Worm (Caenorhabditis elegans) whole organism, L2 larva: Measurements from ENCODE around the gene F35D2.6.

Experiments used
- F13H6.1 ChIP-seq: sonication (generic microtip); optimal IDR thresholded peaks from 2 replicates; lab custom pipeline; 2016; ENCODE audit warnings: missing genetic modification characterization, missing compliant biosample characterization
- ZK546.5 ChIP-seq: sonication (generic microtip); optimal IDR thresholded peaks from 2 replicates; lab custom pipeline; 2017; ENCODE audit warnings: missing biosample characterization, missing genetic modification characterization
- aly-2 ChIP-seq: fragments of 150-350 bp; optimal IDR thresholded peaks from 2 replicates; lab custom pipeline; 2014; ENCODE audit warnings: missing biosample characterization, missing genetic modification characterization
- ama-1 ChIP-seq: fragments of 150-350 bp; optimal IDR thresholded peaks from 2 replicates; lab custom pipeline; 2018; ENCODE audit warnings: inconsistent platforms
- blmp-1 ChIP-seq: sonication (generic microtip); optimal IDR thresholded peaks from 2 replicates; lab custom pipeline; 2017; ENCODE audit warnings: missing genetic modification characterization, mild to moderate bottlenecking, missing compliant biosample characterization, antibody characterized with exemption, moderate library complexity; ENCODE audit not compliant: insufficient read depth
- ceh-82 ChIP-seq: fragments of 150-350 bp; optimal IDR thresholded peaks from 2 replicates; lab custom pipeline; 2014; ENCODE audit warnings: missing biosample characterization, missing genetic modification characterization
- crh-2 ChIP-seq: sonication (generic microtip); optimal IDR thresholded peaks from 2 replicates; lab custom pipeline; 2017; ENCODE audit warnings: missing biosample characterization, missing genetic modification characterization
- egl-27 ChIP-seq: sonication (generic microtip); optimal IDR thresholded peaks from 3 replicates; lab custom pipeline; 2017; ENCODE audit warnings: missing biosample characterization, missing genetic modification reagents, missing genetic modification characterization
- elt-1 ChIP-seq: fragments of 150-350 bp; optimal IDR thresholded peaks from 2 replicates; lab custom pipeline; 2014; ENCODE audit warnings: missing biosample characterization, missing genetic modification characterization
- fos-1 ChIP-seq: fragments of 150-350 bp; optimal IDR thresholded peaks from 2 replicates; lab custom pipeline; 2014; ENCODE audit warnings: missing biosample characterization, missing genetic modification characterization
- gmeb-1 ChIP-seq: fragments of 150-350 bp; optimal IDR thresholded peaks from 2 replicates; lab custom pipeline; 2014; ENCODE audit warnings: missing biosample characterization, missing genetic modification characterization
- lin-11 ChIP-seq: fragments of 150-350 bp; sonication (generic microtip); optimal IDR thresholded peaks from 2 replicates; lab custom pipeline; 2014; ENCODE audit warnings: missing biosample characterization, missing genetic modification characterization, inconsistent platforms, mixed read lengths
- lin-13 ChIP-seq: fragments of 150-350 bp; optimal IDR thresholded peaks from 2 replicates; lab custom pipeline; 2014; ENCODE audit warnings: missing biosample characterization, missing genetic modification reagents, missing genetic modification characterization
- lin-39 ChIP-seq: fragments of 150-350 bp; optimal IDR thresholded peaks from 2 replicates; lab custom pipeline; 2014; ENCODE audit warnings: missing biosample characterization, missing genetic modification reagents, missing genetic modification characterization
- lsy-2 ChIP-seq, 2 experiments: fragments of 150-350 bp in 1 of 2; sonication (generic microtip) in 1 of 2; optimal IDR thresholded peaks; 2 replicates each; lab custom pipeline; 2014 to 2017; ENCODE audit warnings: missing biosample characterization in 2 of 2, missing genetic modification characterization in 2 of 2
- mab-5 ChIP-seq: fragments of 150-350 bp; optimal IDR thresholded peaks from 2 replicates; lab custom pipeline; 2014; ENCODE audit warnings: missing biosample characterization, missing genetic modification characterization
- mbf-1 ChIP-seq: sonication (generic microtip); optimal IDR thresholded peaks from 2 replicates; lab custom pipeline; 2017; ENCODE audit warnings: missing biosample characterization, missing genetic modification characterization
- mdl-1 ChIP-seq, 2 experiments: fragments of 150-350 bp in 1 of 2; sonication (generic microtip) in 1 of 2; optimal IDR thresholded peaks; 2 replicates each; lab custom pipeline; 2017; ENCODE audit warnings: missing biosample characterization in 2 of 2, missing genetic modification characterization in 2 of 2
- nhr-10 ChIP-seq: sonication (generic microtip); optimal IDR thresholded peaks from 2 replicates; lab custom pipeline; 2017; ENCODE audit warnings: missing biosample characterization, missing genetic modification characterization
- nhr-12 ChIP-seq: fragments of 150-350 bp; optimal IDR thresholded peaks from 2 replicates; lab custom pipeline; 2014; ENCODE audit warnings: missing biosample characterization, missing genetic modification characterization
- nhr-129 ChIP-seq: fragments of 150-350 bp; optimal IDR thresholded peaks from 2 replicates; lab custom pipeline; 2014; ENCODE audit warnings: missing biosample characterization, missing genetic modification characterization
- nhr-21 ChIP-seq: fragments of 150-350 bp; optimal IDR thresholded peaks from 2 replicates; lab custom pipeline; 2014; ENCODE audit warnings: missing biosample characterization, missing genetic modification characterization
- nhr-23 ChIP-seq: fragments of 150-350 bp; optimal IDR thresholded peaks from 2 replicates; lab custom pipeline; 2014; ENCODE audit warnings: missing biosample characterization, missing genetic modification reagents, missing genetic modification characterization
- nhr-237 ChIP-seq: fragments of 150-350 bp; optimal IDR thresholded peaks from 2 replicates; lab custom pipeline; 2014; ENCODE audit warnings: missing biosample characterization, missing genetic modification characterization
- nhr-25 ChIP-seq: fragments of 150-350 bp; sonication (generic microtip); optimal IDR thresholded peaks from 3 replicates; lab custom pipeline; 2014; ENCODE audit warnings: missing biosample characterization, missing genetic modification characterization
- nhr-6 ChIP-seq: fragments of 150-350 bp; optimal IDR thresholded peaks from 2 replicates; lab custom pipeline; 2014; ENCODE audit warnings: missing biosample characterization, missing genetic modification characterization
- nhr-77 ChIP-seq: fragments of 150-350 bp; optimal IDR thresholded peaks from 2 replicates; lab custom pipeline; 2014; ENCODE audit warnings: missing biosample characterization, missing genetic modification characterization
- peb-1 ChIP-seq: fragments of 150-350 bp; optimal IDR thresholded peaks from 2 replicates; lab custom pipeline; 2014; ENCODE audit warnings: missing biosample characterization, missing genetic modification characterization
- sem-4 ChIP-seq: fragments of 150-350 bp; optimal IDR thresholded peaks from 2 replicates; lab custom pipeline; 2014; ENCODE audit warnings: missing biosample characterization, missing genetic modification reagents, missing genetic modification characterization
- skn-1 ChIP-seq: sonication (generic microtip); optimal IDR thresholded peaks from 2 replicates; lab custom pipeline; 2017; ENCODE audit warnings: missing biosample characterization, missing genetic modification characterization
- sma-3 ChIP-seq: sonication (generic microtip); optimal IDR thresholded peaks from 2 replicates; lab custom pipeline; 2016; ENCODE audit warnings: missing genetic modification reagents, missing genetic modification characterization, missing compliant biosample characterization
- sma-9 ChIP-seq, 2 experiments: fragments of 150-350 bp in 1 of 2; sonication (generic microtip) in 1 of 2; optimal IDR thresholded peaks; 2 replicates each; lab custom pipeline; 2014 to 2016; ENCODE audit warnings: missing genetic modification characterization in 2 of 2, mild to moderate bottlenecking in 1 of 2, missing biosample characterization in 1 of 2, missing compliant biosample characterization in 1 of 2, missing genetic modification reagents in 1 of 2, moderate library complexity in 1 of 2
- snpc-4 ChIP-seq: fragments of 150-350 bp; optimal IDR thresholded peaks from 2 replicates; lab custom pipeline; 2014; ENCODE audit warnings: missing biosample characterization, missing genetic modification characterization
- unc-55 ChIP-seq: fragments of 150-350 bp; sonication (generic microtip); optimal IDR thresholded peaks from 3 replicates; lab custom pipeline; 2014; ENCODE audit warnings: missing biosample characterization, missing genetic modification reagents, missing genetic modification characterization
- unc-62 ChIP-seq: fragments of 150-350 bp; optimal IDR thresholded peaks from 2 replicates; lab custom pipeline; 2014; ENCODE audit warnings: missing biosample characterization, missing genetic modification reagents, missing genetic modification characterization
- zag-1 ChIP-seq: fragments of 150-350 bp; optimal IDR thresholded peaks from 2 replicates; lab custom pipeline; 2014; ENCODE audit warnings: missing biosample characterization, missing genetic modification characterization

F35D2.6 gene

ce11 chrII:7621513-7621912, 44.0 kb downstream of the F35D2.6 start:
- TF ChIP-seq unc-55 (GFP tag; lab: Kevin White, UChicago) (no peak), nhr-25 (tag; lab: Kevin White, UChicago) (peak; percentile 17), blmp-1 (peak; percentile 44), lsy-2 (tag; optimal IDR thresholded peaks at IDR 0.05; lab: Kevin White, UChicago) (peak in 1 of 2 experiments; percentile 26), sem-4 (tag; lab: Kevin White, UChicago) (peak; percentile 9)

DNA sequence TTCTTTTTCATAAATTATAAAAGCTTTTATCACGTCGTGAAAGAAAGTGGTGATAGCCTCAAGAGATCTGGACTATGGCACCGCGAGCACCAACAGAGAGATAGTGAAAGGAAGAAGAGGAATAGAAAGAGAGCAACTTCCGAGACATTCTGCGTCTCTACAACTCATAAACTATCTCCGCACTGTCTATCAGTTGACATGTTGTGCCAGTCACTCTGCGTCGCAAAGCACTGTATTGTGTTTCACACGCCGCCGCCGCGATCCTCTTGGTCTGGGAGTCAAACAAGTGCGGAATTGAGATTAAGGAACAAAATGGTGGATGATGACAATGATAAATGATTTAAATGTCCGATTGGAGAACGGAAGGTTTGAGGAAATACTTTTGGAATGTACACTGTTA, 46.0 kb downstream of the F35D2.6 start:
- TF ChIP-seq peb-1 (tag; lab: Kevin White, UChicago): peak; percentile 28
- no peak for TF ChIP-seq mdl-1 (tag; optimal IDR thresholded peaks at IDR 0.05; lab: Kevin White, UChicago)
- no peak for TF ChIP-seq crh-2 (tag; lab: Kevin White, UChicago)
- TF ChIP-seq nhr-12 (tag; lab: Kevin White, UChicago): no peak
- no peak for TF ChIP-seq aly-2 (tag; lab: Kevin White, UChicago)
- TF ChIP-seq zag-1 (tag; lab: Kevin White, UChicago): no peak
- TF ChIP-seq snpc-4 (tag; lab: Kevin White, UChicago): no peak
- TF ChIP-seq nhr-129 (tag; lab: Kevin White, UChicago): peak; percentile 14
- TF ChIP-seq sma-3: peak; percentile 7
- peak; percentile 43 for TF ChIP-seq fos-1 (tag; lab: Kevin White, UChicago)
- no peak for TF ChIP-seq ama-1 (lab: Kevin White, UChicago)
- no peak for TF ChIP-seq elt-1 (tag; lab: Kevin White, UChicago)
- TF ChIP-seq unc-62 (GFP tag; lab: Kevin White, UChicago): no peak
- peak; percentile 41 for TF ChIP-seq sma-9 (GFP tag; optimal IDR thresholded peaks at IDR 0.05; lab: Kevin White, UChicago)
- no peak for TF ChIP-seq sma-9 (tag; optimal IDR thresholded peaks at IDR 0.05; lab: Kevin White, UChicago)
- TF ChIP-seq egl-27 (tag; lab: Kevin White, UChicago): no peak
- peak; percentile 58 for TF ChIP-seq F13H6.1 (tag; lab: Kevin White, UChicago)

DNA sequence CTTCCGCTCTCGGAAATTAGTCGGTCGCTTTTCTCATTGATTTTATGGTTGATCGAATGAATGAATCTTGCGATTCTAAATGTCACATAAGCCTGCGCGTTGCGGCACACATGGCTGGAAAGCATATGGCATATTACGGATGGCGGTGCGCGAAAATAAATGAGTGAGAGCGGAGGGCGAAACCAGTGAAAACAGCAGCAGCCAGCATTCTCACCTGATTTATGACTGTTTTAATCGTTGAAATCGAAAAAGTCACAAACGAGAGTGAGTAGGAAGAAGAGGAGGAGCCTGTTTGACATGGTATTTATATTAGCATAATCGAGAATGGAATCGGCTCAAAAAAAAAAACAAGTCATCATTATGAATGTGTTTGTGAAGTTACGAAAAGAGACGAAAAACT, 46.8 kb downstream of the F35D2.6 start:
- TF ChIP-seq fos-1 (tag; lab: Kevin White, UChicago) (no peak), sma-9 (GFP tag; optimal IDR thresholded peaks at IDR 0.05; lab: Kevin White, UChicago) (no peak), sma-9 (tag; optimal IDR thresholded peaks at IDR 0.05; lab: Kevin White, UChicago) (no peak), nhr-129 (tag; lab: Kevin White, UChicago) (no peak), lin-39 (tag; lab: Kevin White, UChicago) (no peak), nhr-23 (tag; lab: Kevin White, UChicago) (no peak), zag-1 (tag; lab: Kevin White, UChicago) (no peak), peb-1 (tag; lab: Kevin White, UChicago) (no peak), ama-1 (lab: Kevin White, UChicago) (no peak), nhr-237 (tag; lab: Kevin White, UChicago) (no peak), gmeb-1 (tag; lab: Kevin White, UChicago) (no peak), nhr-10 (tag; lab: Kevin White, UChicago) (no peak), nhr-6 (tag; lab: Kevin White, UChicago) (no peak), blmp-1 (no peak), mab-5 (tag; lab: Kevin White, UChicago) (no peak), aly-2 (tag; lab: Kevin White, UChicago) (no peak), ZK546.5 (no peak), nhr-25 (tag; lab: Kevin White, UChicago) (no peak)

ce11 chrII:7624995-7625394, 47.5 kb downstream of the F35D2.6 start:
- TF ChIP-seq sem-4 (tag; lab: Kevin White, UChicago) (no peak), mab-5 (tag; lab: Kevin White, UChicago) (no peak), ceh-82 (no peak)

DNA sequence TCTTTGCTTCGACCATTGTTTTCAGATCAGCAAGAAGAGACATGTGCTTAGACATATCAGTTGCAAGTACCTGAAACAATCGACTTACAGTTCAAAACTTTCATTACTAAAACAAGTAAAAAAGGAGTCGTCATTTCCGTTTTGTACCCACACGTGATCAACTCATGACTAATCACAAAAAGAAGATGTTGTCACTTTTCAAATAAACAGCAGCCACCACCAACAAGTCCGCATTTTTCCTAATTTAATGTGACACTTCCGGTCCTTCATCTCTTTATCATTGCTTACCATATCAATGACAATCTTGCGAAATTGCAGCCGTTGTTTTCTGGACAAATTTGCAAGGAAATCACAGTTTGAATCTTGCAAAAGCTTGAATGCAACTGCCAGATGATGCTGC, 51.1 kb downstream of the F35D2.6 start:
- TF ChIP-seq lin-13 (GFP tag; lab: Kevin White, UChicago): no peak
- TF ChIP-seq lin-11 (tag; lab: Kevin White, UChicago): no peak
- TF ChIP-seq F13H6.1 (tag; lab: Kevin White, UChicago): no peak
- TF ChIP-seq skn-1: no peak
- peak; percentile 31 for TF ChIP-seq blmp-1
- TF ChIP-seq sma-3: peak; percentile 79
- TF ChIP-seq mbf-1 (tag; lab: Kevin White, UChicago): no peak
- TF ChIP-seq crh-2 (tag; lab: Kevin White, UChicago): no peak
- TF ChIP-seq nhr-21 (tag; lab: Kevin White, UChicago): peak; percentile 40
- TF ChIP-seq nhr-77 (tag; lab: Kevin White, UChicago): no peak
- TF ChIP-seq gmeb-1 (tag; lab: Kevin White, UChicago): no peak
- peak; percentile 8 for TF ChIP-seq sma-9 (GFP tag; optimal IDR thresholded peaks at IDR 0.05; lab: Kevin White, UChicago)
- no peak for TF ChIP-seq sma-9 (tag; optimal IDR thresholded peaks at IDR 0.05; lab: Kevin White, UChicago)
- peak; percentile 65 for TF ChIP-seq nhr-25 (tag; lab: Kevin White, UChicago)
